Fruit fly (Drosophila melanogaster) whole organism, prepupa: ENCODE results near the gene CG2217.

Experiments
- CG34406 ChIP-seq: fragments of 200-800 bp; sonication (Bioruptor generic); optimal IDR thresholded peaks from 3 replicates; lab custom pipeline; 2016; ENCODE audit warnings: missing biosample characterization, missing genetic modification characterization
- CG6276 ChIP-seq: fragments of 200-800 bp; sonication (Bioruptor generic); optimal IDR thresholded peaks from 2 replicates; lab custom pipeline; 2017; ENCODE audit warnings: missing biosample characterization, mild to moderate bottlenecking, missing genetic modification characterization
- CG6808 ChIP-seq: fragments of 200-800 bp; sonication (Bioruptor generic); optimal IDR thresholded peaks from 3 replicates; lab custom pipeline; 2017; ENCODE audit warnings: missing biosample characterization, missing genetic modification characterization, mild to moderate bottlenecking, moderate library complexity, missing genetic modification reagents
- CG6854 ChIP-seq: fragments of 200-800 bp; sonication (Bioruptor generic); optimal IDR thresholded peaks from 2 replicates; lab custom pipeline; 2017; ENCODE audit warnings: missing biosample characterization, mild to moderate bottlenecking, missing genetic modification characterization
- Lpt ChIP-seq: fragments of 200-800 bp; sonication (Bioruptor generic); optimal IDR thresholded peaks from 3 replicates; lab custom pipeline; 2016; ENCODE audit warnings: missing biosample characterization, missing genetic modification characterization
- OdsH ChIP-seq: fragments of 200-800 bp; sonication (Bioruptor generic); optimal IDR thresholded peaks from 3 replicates; lab custom pipeline; 2016; ENCODE audit warnings: missing biosample characterization, missing genetic modification characterization
- fkh ChIP-seq: fragments of 200-800 bp; sonication (Bioruptor generic); optimal IDR thresholded peaks from 3 replicates; lab custom pipeline; 2017; ENCODE audit warnings: missing biosample characterization, mild to moderate bottlenecking, missing genetic modification characterization, moderate library complexity
- net ChIP-seq: fragments of 200-800 bp; sonication (Bioruptor generic); optimal IDR thresholded peaks from 3 replicates; lab custom pipeline; 2016; ENCODE audit warnings: missing biosample characterization, missing genetic modification characterization
- vri ChIP-seq: fragments of 200-800 bp; sonication (Bioruptor generic); optimal IDR thresholded peaks from 3 replicates; lab custom pipeline; 2016; ENCODE audit warnings: missing biosample characterization, mild to moderate bottlenecking, missing genetic modification characterization

- TF ChIP-seq fkh (GFP tag; lab: Kevin White, UChicago) = peak; percentile 30
- no peak for TF ChIP-seq vri (GFP tag; lab: Kevin White, UChicago)
- TF ChIP-seq CG6808 (GFP tag; lab: Kevin White, UChicago) = no peak
- TF ChIP-seq Lpt (GFP tag; lab: Kevin White, UChicago) = no peak
- no peak for TF ChIP-seq CG34406 (GFP tag; lab: Kevin White, UChicago)
- no peak for TF ChIP-seq CG6854 (GFP tag; lab: Kevin White, UChicago)
- no peak for TF ChIP-seq net (GFP tag; lab: Kevin White, UChicago)
- no peak for TF ChIP-seq CG6276
- TF ChIP-seq OdsH (GFP tag; lab: Kevin White, UChicago) = no peak
Observed at dm6 chr3R:30390304-30390703, 32.5 kb downstream of the CG2217 start.
